Worm (Caenorhabditis elegans): Measurements from ENCODE around the gene F08G12.11.

The F08G12.11 gene

DNA sequence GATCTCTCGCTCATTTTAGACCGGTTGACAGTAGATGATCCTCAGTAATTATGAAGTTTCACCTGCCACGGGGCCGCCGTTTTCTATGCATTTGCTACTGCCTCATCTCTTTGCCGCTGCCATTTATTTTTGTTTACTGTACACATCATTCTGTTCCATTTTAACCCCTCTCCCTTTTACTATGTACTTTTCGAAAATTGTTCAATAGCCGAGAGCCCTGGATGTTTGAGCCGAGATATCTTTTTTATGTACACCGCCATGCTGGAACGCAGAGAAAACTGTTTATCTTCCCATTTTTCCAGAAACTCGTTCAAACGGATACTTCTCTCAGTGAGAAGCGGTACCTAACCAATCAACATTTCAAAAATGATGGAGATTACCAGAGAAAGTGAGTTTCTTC, 44.5 kb downstream of the F08G12.11 start, which contains the start of gene ifa-1:
Gene ifa-1, plus strand, starts transcription at position 301 of the 400 bp plus-strand sequence.
- TF ChIP-seq pha-2 (tag; optimal IDR thresholded peaks at IDR 0.05): no peak
- TF ChIP-seq ceh-48 (tag; optimal IDR thresholded peaks at IDR 0.05): no peak
- no peak for TF ChIP-seq mec-3 (tag; optimal IDR thresholded peaks at IDR 0.05; ENCODE audit: borderline replicate concordance)
- TF ChIP-seq dve-1 (tag; optimal IDR thresholded peaks at IDR 0.05): no peak
- no peak for TF ChIP-seq elt-2 (tag; optimal IDR thresholded peaks at IDR 0.05)
- TF ChIP-seq ceh-18 (tag; optimal IDR thresholded peaks at IDR 0.05): no peak
- TF ChIP-seq ttx-3 (tag; optimal IDR thresholded peaks at IDR 0.05): no peak
- TF ChIP-seq ceh-19 (GFP tag; optimal IDR thresholded peaks at IDR 0.05): no peak
- TF ChIP-seq K09A11.1 (tag; optimal IDR thresholded peaks at IDR 0.05; ENCODE audit: insufficient read depth): no peak

DNA sequence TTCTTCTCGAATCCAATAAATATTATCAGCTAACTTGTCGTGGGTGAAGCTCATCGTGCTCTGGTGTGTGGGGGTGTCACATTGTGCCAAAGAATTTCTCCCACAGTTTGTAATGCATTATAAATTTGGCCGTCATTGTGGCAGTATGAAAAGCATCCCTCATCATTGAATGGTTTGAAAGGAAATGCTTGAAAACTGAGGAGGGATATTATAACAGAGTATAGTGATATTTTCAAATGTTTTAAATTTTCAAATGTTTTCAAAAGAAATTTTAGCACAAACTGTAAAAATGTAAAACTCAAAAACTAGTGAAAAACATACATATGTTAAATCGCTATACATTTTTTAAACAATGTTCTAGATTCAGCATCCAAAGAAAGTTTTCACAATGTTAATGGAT, 46.4 kb downstream of the F08G12.11 start, which contains the start of gene C03A3.3:
Gene C03A3.3, minus strand, starts transcription at position 101 of the 400 bp plus-strand sequence.
- TF ChIP-seq fkh-6 (tag; optimal IDR thresholded peaks at IDR 0.05): no peak
- TF ChIP-seq unc-42 (tag; optimal IDR thresholded peaks at IDR 0.05): no peak
- TF ChIP-seq unc-86 (tag; optimal IDR thresholded peaks at IDR 0.05): no peak
- no peak for TF ChIP-seq pqm-1 (tag; optimal IDR thresholded peaks at IDR 0.05)
- no peak for TF ChIP-seq ceh-6 (GFP tag; optimal IDR thresholded peaks at IDR 0.05)
- TF ChIP-seq ceh-2 (tag; optimal IDR thresholded peaks at IDR 0.05): no peak
- no peak for TF ChIP-seq gmeb-2 (tag; optimal IDR thresholded peaks at IDR 0.05)
- no peak for TF ChIP-seq dve-1 (tag; optimal IDR thresholded peaks at IDR 0.05)

DNA sequence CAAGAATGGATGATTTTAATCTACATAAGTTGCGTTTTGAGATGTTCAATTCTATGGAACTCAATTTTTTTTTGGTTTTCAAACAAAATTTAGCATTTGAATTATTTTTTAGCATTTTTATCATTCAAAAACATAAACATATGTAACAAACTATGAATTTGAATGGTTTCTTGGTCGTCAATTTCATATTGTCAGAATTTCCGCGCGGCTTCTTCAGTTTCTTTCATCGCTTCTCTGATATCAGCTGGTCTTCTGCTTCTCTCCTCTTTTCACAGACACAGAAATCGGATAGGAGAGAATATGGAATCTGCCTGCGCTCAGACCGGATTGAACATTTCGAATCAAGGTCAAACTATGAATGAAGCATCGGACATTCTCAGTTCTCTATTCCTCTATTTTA, 48.7 kb downstream of the F08G12.11 start, which contains the start of gene C03A3.9:
Gene C03A3.9, plus strand, starts transcription at position 301 of the 400 bp plus-strand sequence.
- TF ChIP-seq sox-4 (tag; optimal IDR thresholded peaks at IDR 0.05) (no peak), pax-1 (tag; optimal IDR thresholded peaks at IDR 0.05) (no peak), ceh-24 (tag; optimal IDR thresholded peaks at IDR 0.05) (no peak), nhr-11 (tag; optimal IDR thresholded peaks at IDR 0.05) (no peak), sdc-2 (tag; optimal IDR thresholded peaks at IDR 0.05) (no peak), pqm-1 (tag; optimal IDR thresholded peaks at IDR 0.05) (no peak), hlh-6 (tag; optimal IDR thresholded peaks at IDR 0.05) (no peak), nhr-232 (tag; optimal IDR thresholded peaks at IDR 0.05) (no peak), ceh-2 (tag; optimal IDR thresholded peaks at IDR 0.05) (no peak), tbx-2 (tag; optimal IDR thresholded peaks at IDR 0.05) (no peak), che-1 (tag; optimal IDR thresholded peaks at IDR 0.05) (no peak), nfya-1 (tag; optimal IDR thresholded peaks at IDR 0.05) (no peak), pha-4 (tag; optimal IDR thresholded peaks at IDR 0.05) (no peak), C08G9.2 (tag; optimal IDR thresholded peaks at IDR 0.05) (no peak), ceh-6 (GFP tag; optimal IDR thresholded peaks at IDR 0.05) (no peak), ceh-9 (tag; optimal IDR thresholded peaks at IDR 0.05) (no peak), fax-1 (tag; optimal IDR thresholded peaks at IDR 0.05) (no peak), dmd-4 (tag; optimal IDR thresholded peaks at IDR 0.05; ENCODE audit: borderline replicate concordance) (no peak), ahr-1 (tag; optimal IDR thresholded peaks at IDR 0.05) (no peak)

DNA sequence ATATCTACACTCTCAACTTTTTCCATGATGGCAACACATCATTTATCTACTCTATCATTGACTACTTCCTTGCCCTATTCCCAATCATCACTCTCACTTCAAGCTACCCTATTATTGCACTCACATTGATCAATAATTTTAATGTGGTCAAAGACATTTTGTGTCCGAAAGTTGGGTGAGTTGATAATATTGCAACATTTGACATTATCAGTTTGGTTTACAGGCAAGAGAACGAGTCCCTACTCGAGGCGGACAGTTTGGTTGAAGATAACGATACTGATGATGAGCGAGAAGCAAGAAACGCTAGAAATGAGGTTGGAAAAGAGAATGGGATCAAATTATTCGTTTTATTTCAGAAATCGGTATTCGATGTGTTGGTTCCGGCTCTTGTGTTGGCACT, 50.7 kb downstream of the F08G12.11 start:
- TF ChIP-seq pag-3 (tag; optimal IDR thresholded peaks at IDR 0.05; ENCODE audit: borderline replicate concordance) (no peak), ahr-1 (tag; optimal IDR thresholded peaks at IDR 0.05) (no peak), ceh-9 (tag; optimal IDR thresholded peaks at IDR 0.05) (no peak), ama-1 (optimal IDR thresholded peaks at IDR 0.05) (no peak), ceh-48 (tag; optimal IDR thresholded peaks at IDR 0.05) (no peak), elt-2 (tag; optimal IDR thresholded peaks at IDR 0.05) (no peak), ceh-45 (GFP tag; IDR thresholded peaks at IDR 0.05) (no peak), madf-2 (tag; optimal IDR thresholded peaks at IDR 0.05) (no peak), tbx-2 (tag; optimal IDR thresholded peaks at IDR 0.05) (no peak), fkh-6 (tag; optimal IDR thresholded peaks at IDR 0.05) (no peak), unc-42 (tag; optimal IDR thresholded peaks at IDR 0.05) (no peak), unc-3 (GFP tag; conservative IDR thresholded peaks at IDR 0.05) (no peak), unc-3 (tag; optimal IDR thresholded peaks at IDR 0.05) (no peak)
